Worm (Caenorhabditis elegans) whole organism, L4 larva: ENCODE measurements around the gene clec-8.
"Not testable (repeated sequence)": the region's sequence is repeated elsewhere in the genome, so short reads cannot be mapped to it uniquely, and the experiment has no call there.

Experiments used
- D1046.2 ChIP-seq: fragments of 200-800 bp; sonication (Bioruptor generic); IDR thresholded peaks from 2 replicates; pipeline ENCODE4 v1.3.6; 2022; ENCODE audit warnings: missing genetic modification characterization, missing compliant biosample characterization
- F26F4.8 ChIP-seq: fragments of 200-800 bp; sonication (Bioruptor generic); conservative IDR thresholded peaks from 2 replicates; pipeline ENCODE4 v1.3.6; 2022; ENCODE audit warnings: missing genetic modification characterization, missing compliant biosample characterization
- F37D6.2 ChIP-seq: sonication (generic microtip); optimal IDR thresholded peaks from 2 replicates; lab custom pipeline; 2016; ENCODE audit warnings: mild to moderate bottlenecking, missing genetic modification characterization, missing compliant biosample characterization
- R02D3.7 ChIP-seq: fragments of 150-350 bp; sonication (generic microtip); optimal IDR thresholded peaks from 3 replicates; lab custom pipeline; 2014; ENCODE audit warnings: missing biosample characterization, missing genetic modification characterization
- Y48G9A.11 ChIP-seq: fragments of 200-800 bp; sonication (Bioruptor generic); IDR thresholded peaks from 2 replicates; pipeline ENCODE4 v1.3.6; 2022; ENCODE audit warnings: missing genetic modification reagents, missing genetic modification characterization, missing compliant biosample characterization
- Y5F2A.4 ChIP-seq: fragments of 200-800 bp; sonication (Bioruptor generic); optimal IDR thresholded peaks from 2 replicates; lab custom pipeline; 2018; ENCODE audit warnings: mild to moderate bottlenecking, missing genetic modification characterization, missing compliant biosample characterization
- ceh-44 ChIP-seq: fragments of 200-800 bp; sonication (Bioruptor generic); IDR thresholded peaks from 2 replicates; pipeline ENCODE4 v1.3.6; 2022; ENCODE audit warnings: missing genetic modification reagents, missing genetic modification characterization, missing compliant biosample characterization
- ctbp-1 ChIP-seq: fragments of 200-800 bp; sonication (Bioruptor generic); IDR thresholded peaks from 2 replicates; pipeline ENCODE4 v1.3.6; 2022; ENCODE audit warnings: missing genetic modification reagents, missing genetic modification characterization, missing compliant biosample characterization
- dmd-9 ChIP-seq: fragments of 200-800 bp; sonication (Bioruptor generic); IDR thresholded peaks from 2 replicates; pipeline ENCODE4 v1.3.6; 2022; ENCODE audit warnings: missing genetic modification reagents, missing genetic modification characterization, missing compliant biosample characterization
- duxl-1 ChIP-seq: sonication (generic microtip); optimal IDR thresholded peaks from 2 replicates; lab custom pipeline; 2016; ENCODE audit warnings: mild to moderate bottlenecking, missing genetic modification characterization, moderate library complexity, missing compliant biosample characterization; ENCODE audit not compliant: poor library complexity
- dve-1 ChIP-seq: sonication (generic microtip); optimal IDR thresholded peaks from 2 replicates; lab custom pipeline; 2017; ENCODE audit warnings: antibody characterized with exemption, mild to moderate bottlenecking, missing genetic modification characterization, missing compliant biosample characterization; ENCODE audit not compliant: insufficient read depth
- egl-27 ChIP-seq: sonication (generic microtip); optimal IDR thresholded peaks from 3 replicates; lab custom pipeline; 2017; ENCODE audit warnings: missing biosample characterization, missing genetic modification reagents, missing genetic modification characterization
- egl-43 ChIP-seq: fragments of 200-800 bp; sonication (Bioruptor generic); IDR thresholded peaks from 2 replicates; pipeline ENCODE4 v1.3.6; 2022; ENCODE audit warnings: missing genetic modification reagents, missing genetic modification characterization, missing compliant biosample characterization
- fkh-10 ChIP-seq: fragments of 150-350 bp; optimal IDR thresholded peaks from 2 replicates; lab custom pipeline; 2014; ENCODE audit warnings: missing biosample characterization, missing genetic modification reagents, missing genetic modification characterization
- gei-8 ChIP-seq: fragments of 200-800 bp; sonication (Bioruptor generic); optimal IDR thresholded peaks from 2 replicates; lab custom pipeline; 2018; ENCODE audit warnings: mild to moderate bottlenecking, missing genetic modification characterization, missing compliant biosample characterization
- hif-1 ChIP-seq, 2 experiments: sonication (generic microtip); optimal IDR thresholded peaks; 2 replicates each; lab custom pipeline; 2016 to 2017; ENCODE audit warnings: missing compliant biosample characterization in 2 of 2, missing genetic modification characterization in 2 of 2, missing genetic modification reagents in 2 of 2, missing genotype in 2 of 2, mild to moderate bottlenecking in 1 of 2
- hlh-30 ChIP-seq: sonication (generic microtip); optimal IDR thresholded peaks from 2 replicates; lab custom pipeline; 2017; ENCODE audit warnings: antibody characterized with exemption, mild to moderate bottlenecking, missing genetic modification characterization, missing compliant biosample characterization; ENCODE audit not compliant: insufficient read depth
- hmg-1.1 ChIP-seq: fragments of 200-800 bp; sonication (Bioruptor generic); IDR thresholded peaks from 2 replicates; pipeline ENCODE4 v1.3.6; 2022; ENCODE audit warnings: missing genetic modification reagents, missing genetic modification characterization, missing compliant biosample characterization
- lim-7 ChIP-seq: fragments of 200-800 bp; sonication (Bioruptor generic); IDR thresholded peaks from 2 replicates; pipeline ENCODE4 v1.3.6; 2022; ENCODE audit warnings: missing genetic modification characterization, missing compliant biosample characterization
- lin-13 ChIP-seq: fragments of 150-350 bp; optimal IDR thresholded peaks from 2 replicates; lab custom pipeline; 2014; ENCODE audit warnings: missing biosample characterization, missing genetic modification reagents, missing genetic modification characterization
- lin-38 ChIP-seq: fragments of 200-800 bp; sonication (Bioruptor generic); IDR thresholded peaks from 2 replicates; pipeline ENCODE4 v1.3.6; 2022; ENCODE audit warnings: missing genetic modification reagents, missing genetic modification characterization, missing compliant biosample characterization
- madf-5 ChIP-seq, 2 experiments: fragments of 200-800 bp; sonication (Bioruptor generic); IDR thresholded peaks; 2 replicates each; pipeline ENCODE4 v1.3.6; 2022; ENCODE audit warnings: missing compliant biosample characterization in 2 of 2, missing genetic modification characterization in 2 of 2
- madf-9 ChIP-seq: fragments of 200-800 bp; sonication (Bioruptor generic); conservative IDR thresholded peaks from 2 replicates; pipeline ENCODE4 v1.3.6; 2022; ENCODE audit warnings: missing genetic modification reagents, missing genetic modification characterization, missing compliant biosample characterization
- mdt-29 ChIP-seq: fragments of 200-800 bp; sonication (Bioruptor generic); IDR thresholded peaks from 2 replicates; pipeline ENCODE4 v1.3.6; 2022; ENCODE audit warnings: missing genetic modification reagents, missing genetic modification characterization, missing compliant biosample characterization
- nhr-28 ChIP-seq: fragments of 150-350 bp; optimal IDR thresholded peaks from 2 replicates; lab custom pipeline; 2014; ENCODE audit warnings: missing biosample characterization, missing genetic modification characterization
- nhr-6 ChIP-seq: fragments of 150-350 bp; optimal IDR thresholded peaks from 2 replicates; lab custom pipeline; 2014; ENCODE audit warnings: missing biosample characterization, missing genetic modification characterization
- nhr-77 ChIP-seq: fragments of 150-350 bp; optimal IDR thresholded peaks from 2 replicates; lab custom pipeline; 2014; ENCODE audit warnings: missing biosample characterization, missing genetic modification characterization
- php-3 ChIP-seq: fragments of 200-800 bp; sonication (Bioruptor generic); IDR thresholded peaks from 2 replicates; pipeline ENCODE4 v1.3.6; 2022; ENCODE audit warnings: missing genetic modification reagents, missing genetic modification characterization, missing compliant biosample characterization
- set-16 ChIP-seq: fragments of 200-800 bp; sonication (Bioruptor generic); IDR thresholded peaks from 2 replicates; pipeline ENCODE4 v1.3.6; 2022; ENCODE audit warnings: missing genetic modification reagents, missing genetic modification characterization, missing compliant biosample characterization
- snpc-1.2 ChIP-seq: fragments of 200-800 bp; sonication (Bioruptor generic); IDR thresholded peaks from 2 replicates; pipeline ENCODE4 v1.3.6; 2022; ENCODE audit warnings: missing genetic modification reagents, missing genetic modification characterization, missing compliant biosample characterization
- spr-3 ChIP-seq: fragments of 200-800 bp; sonication (Bioruptor generic); optimal IDR thresholded peaks from 2 replicates; lab custom pipeline; 2018; ENCODE audit warnings: mild to moderate bottlenecking, missing genetic modification characterization, missing compliant biosample characterization
- tra-1 ChIP-seq: fragments of 200-800 bp; sonication (Bioruptor generic); IDR thresholded peaks from 2 replicates; pipeline ENCODE4 v1.3.6; 2022; ENCODE audit warnings: missing genetic modification reagents, missing genetic modification characterization, missing compliant biosample characterization
- unc-130 ChIP-seq: sonication (generic microtip); optimal IDR thresholded peaks from 2 replicates; lab custom pipeline; 2016; ENCODE audit warnings: missing genetic modification reagents, missing genetic modification characterization, missing compliant biosample characterization
- unc-62 ChIP-seq, 3 experiments: fragments of 150-350 bp in 1 of 3; sonication (generic microtip); optimal IDR thresholded peaks in 2 of 3; peaks in 1 of 3; 1 replicate in 1 of 3; 2 replicates in 2 of 3; lab custom pipeline; 2014 to 2017; ENCODE audit warnings: missing biosample characterization in 3 of 3, missing genetic modification characterization in 3 of 3, missing genetic modification reagents in 3 of 3, missing genotype in 1 of 3
- vab-7 ChIP-seq: fragments of 200-800 bp; sonication (Bioruptor generic); IDR thresholded peaks from 2 replicates; pipeline ENCODE4 v1.3.6; 2022; ENCODE audit warnings: missing genetic modification reagents, missing genetic modification characterization, missing compliant biosample characterization
- zfp-3 ChIP-seq: fragments of 200-800 bp; sonication (Bioruptor generic); conservative IDR thresholded peaks from 2 replicates; pipeline ENCODE4 v1.3.6; 2022; ENCODE audit warnings: missing genetic modification reagents, missing genetic modification characterization, missing compliant biosample characterization
- ztf-7 ChIP-seq: fragments of 150-350 bp; optimal IDR thresholded peaks from 2 replicates; lab custom pipeline; 2014; ENCODE audit warnings: missing biosample characterization, missing genetic modification characterization

clec-8 gene

ce11 chrII:12541670-12542080 lies 36.2 kb downstream of the clec-8 start (continued):
- TF ChIP-seq hmg-1.1 (GFP tag; lab: Robert Waterston, UW) (peak; percentile 55), tra-1 (GFP tag; lab: Robert Waterston, UW) (0 out of 2 replicates have a peak, but pooled peaks have one; percentile 47), dve-1 (tag; lab: Kevin White, UChicago) (peak; percentile 74), madf-9 (GFP tag; lab: Robert Waterston, UW) (0 out of 2 replicates have a peak, but pooled peaks have one; percentile 12), zfp-3 (peak; percentile 80), vab-7 (GFP tag; lab: Robert Waterston, UW) (peak; percentile 76), set-16 (GFP tag; lab: Robert Waterston, UW) (peak; percentile 15; the same call in 1 of the 2 replicates), php-3 (GFP tag; lab: Robert Waterston, UW) (peak; percentile 64; the same call in 1 of the 2 replicates), nhr-28 (tag; lab: Kevin White, UChicago) (peak; percentile 12), snpc-1.2 (peak; percentile 66; the same call in 1 of the 2 replicates), lim-7 (GFP tag; lab: Robert Waterston, UW) (peak; percentile 85), hlh-30 (tag; lab: Kevin White, UChicago) (peak; percentile 35), lin-38 (peak; percentile 79), ceh-44 (peak; percentile 73; the same call in 1 of the 2 replicates), hif-1 (tag; optimal IDR thresholded peaks at IDR 0.05; lab: Kevin White, UChicago) (peak in 1 of 2 experiments; percentile 39), egl-43 (peak; percentile 70; the same call in 1 of the 2 replicates), F26F4.8 (GFP tag; lab: Robert Waterston, UW) (0 out of 2 replicates have a peak, but pooled peaks have one; percentile 8), mdt-29 (GFP tag; lab: Robert Waterston, UW) (0 out of 2 replicates have a peak, but pooled peaks have one; percentile 19), Y5F2A.4 (peak; percentile 66), madf-5 (GFP tag; IDR thresholded peaks at IDR 0.05; lab: Robert Waterston, UW) (peak in 1 of 2 experiments; percentile 68; a peak in 1 of 4 replicates), spr-3 (GFP tag; lab: Kevin White, UChicago) (peak; percentile 47), ctbp-1 (GFP tag; lab: Robert Waterston, UW) (peak; percentile 73), unc-130 (GFP tag; lab: Kevin White, UChicago) (peak; percentile 62), duxl-1 (peak; percentile 65), lin-13 (GFP tag; lab: Kevin White, UChicago) (peak; percentile 34)

ce11 chrII:12539395-12539794 lies 38.5 kb downstream of the clec-8 start:
- peak in 1 of 2 experiments; percentile 89 for TF ChIP-seq unc-62 (GFP tag; optimal IDR thresholded peaks at IDR 0.05 in 1 of 2; lab: Kevin White, UChicago)
- no peak for TF ChIP-seq unc-62 (tag; optimal IDR thresholded peaks at IDR 0.05; lab: Kevin White, UChicago)
- TF ChIP-seq Y48G9A.11 (GFP tag; lab: Robert Waterston, UW) = no peak
- no peak for TF ChIP-seq hmg-1.1 (GFP tag; lab: Robert Waterston, UW)
- TF ChIP-seq egl-43 = peak; percentile 42; the same call in 1 of the 2 replicates

- not testable (repeated sequence) for TF ChIP-seq nhr-6 (tag; lab: Kevin White, UChicago); egl-27 (tag; lab: Kevin White, UChicago); spr-3 (GFP tag; lab: Kevin White, UChicago)
Measured at ce11 chrII:12536203-12536602, 41.7 kb downstream of the clec-8 start, which contains the start of gene F49C5.3. TSS of gene F49C5.3 (plus strand) at chrII:12536503.

- no peak for TF ChIP-seq R02D3.7 (tag; lab: Kevin White, UChicago)
Measured at ce11 chrII:12535297-12535803, 42.5 kb downstream of the clec-8 start, which contains the start of gene nimk-1. TSS of gene nimk-1 (plus strand) at chrII:12535753.

DNA sequence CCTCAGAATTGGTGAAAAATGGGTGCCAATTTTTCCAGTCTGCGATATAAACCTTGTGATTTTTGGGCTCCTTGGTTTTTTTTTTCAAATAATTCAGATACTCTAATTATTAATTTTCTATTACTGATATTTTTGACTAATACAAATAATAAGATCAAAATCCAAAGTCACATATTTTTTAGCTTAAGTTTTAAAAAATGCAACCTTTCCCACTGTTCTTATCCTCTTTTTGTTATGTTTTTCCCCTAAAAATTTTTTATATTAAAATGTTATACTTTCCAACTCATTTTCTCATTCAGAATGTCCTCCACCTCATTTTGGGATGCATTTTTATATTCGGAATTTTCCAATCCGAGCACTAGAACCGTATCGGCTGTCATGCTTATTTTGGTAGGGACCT lies 46.9 kb downstream of the clec-8 start, which contains the start of gene srx-120:
Gene srx-120, plus strand, starts transcription at position 301 of the 400 bp plus-strand sequence.
- TF ChIP-seq F37D6.2 (tag; lab: Kevin White, UChicago) (no peak), fkh-10 (GFP tag; lab: Kevin White, UChicago) (no peak), hif-1 (tag; optimal IDR thresholded peaks at IDR 0.05; lab: Kevin White, UChicago) (no peak), gei-8 (no peak), D1046.2 (no peak), dmd-9 (GFP tag; lab: Robert Waterston, UW) (no peak), lin-13 (GFP tag; lab: Kevin White, UChicago) (no peak), unc-62 (GFP tag; optimal IDR thresholded peaks at IDR 0.05 in 1 of 2; lab: Kevin White, UChicago) (no peak), unc-62 (tag; optimal IDR thresholded peaks at IDR 0.05; lab: Kevin White, UChicago) (no peak), madf-5 (GFP tag; IDR thresholded peaks at IDR 0.05; lab: Robert Waterston, UW) (no peak), ztf-7 (no peak), nhr-77 (no peak)
